Fruit fly (Drosophila melanogaster) whole organism, adult: Measurements from ENCODE around the gene CG8916.

ENCODE experiments used
- CG7045 ChIP-seq: fragments of 200-800 bp; sonication (Bioruptor generic); optimal IDR thresholded peaks from 2 replicates; lab custom pipeline; 2017; ENCODE audit warnings: missing biosample characterization, mild to moderate bottlenecking, missing genetic modification characterization
- Crg-1 ChIP-seq: fragments of 200-800 bp; sonication (Bioruptor generic); optimal IDR thresholded peaks from 2 replicates; lab custom pipeline; 2016; ENCODE audit warnings: missing biosample characterization, missing genetic modification characterization
- cnc ChIP-seq, 2 experiments: fragments of >200 bp; optimal IDR thresholded peaks; 2 replicates each; lab custom pipeline; 2017
- kay ChIP-seq: fragments of 200-800 bp; sonication (Bioruptor generic); peaks from one replicate; lab custom pipeline; 2016; ENCODE audit warnings: missing biosample characterization, missing genetic modification characterization, borderline replicate concordance

DNA sequence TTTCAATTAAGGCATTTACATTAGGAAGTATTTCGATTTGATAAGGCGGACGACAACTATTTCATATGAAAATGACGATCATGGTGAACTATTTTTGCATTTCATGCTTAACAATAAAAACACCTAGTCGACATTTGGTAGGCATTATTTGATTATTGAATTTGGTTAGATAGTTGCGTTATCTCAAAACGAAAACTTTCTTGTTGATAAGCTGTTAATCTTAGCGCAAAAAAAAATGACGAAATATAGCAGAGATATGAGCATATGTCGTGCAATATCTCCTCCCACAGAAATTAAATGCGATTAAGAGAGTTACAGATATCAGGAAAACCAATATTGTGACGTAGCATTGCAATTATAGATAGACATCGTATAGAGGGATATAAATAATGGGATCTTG lies 33.0 kb upstream of the CG8916 start:
- no peak for TF ChIP-seq Crg-1 (GFP tag; lab: Kevin White, UChicago)
- no peak for TF ChIP-seq cnc (optimal IDR thresholded peaks at IDR 0.05; lab: Kevin White, UChicago)
- TF ChIP-seq kay (GFP tag; lab: Kevin White, UChicago) = no peak
- TF ChIP-seq CG7045 (GFP tag; lab: Kevin White, UChicago) = no peak
